Worm (Caenorhabditis elegans) whole organism, L1 larva: Measurements from ENCODE around the gene ced-8.

ENCODE experiments used
- C34B4.2 ChIP-seq: sonication (generic microtip); optimal IDR thresholded peaks from 2 replicates; lab custom pipeline; 2017; ENCODE audit warnings: mild to moderate bottlenecking, missing genetic modification characterization, missing compliant biosample characterization
- F16B12.6 ChIP-seq: fragments of 150-350 bp; optimal IDR thresholded peaks from 2 replicates; lab custom pipeline; 2014; ENCODE audit warnings: missing biosample characterization, missing genetic modification characterization
- Y116A8C.19 ChIP-seq: sonication (generic microtip); optimal IDR thresholded peaks from 2 replicates; lab custom pipeline; 2016; ENCODE audit warnings: missing compliant biosample characterization, missing genetic modification characterization, borderline replicate concordance
- ceh-8 ChIP-seq: fragments of 200-800 bp; sonication (Bioruptor generic); optimal IDR thresholded peaks from 2 replicates; lab custom pipeline; 2018; ENCODE audit warnings: mild to moderate bottlenecking, missing genetic modification characterization, moderate library complexity, missing compliant biosample characterization
- ceh-82 ChIP-seq, 3 experiments: fragments of 150-350 bp in 1 of 3; sonication (generic microtip) in 2 of 3; optimal IDR thresholded peaks; 2 replicates each; lab custom pipeline; 2014 to 2017; ENCODE audit warnings: missing biosample characterization in 3 of 3, missing genetic modification characterization in 3 of 3
- ces-1 ChIP-seq: fragments of 150-350 bp; optimal IDR thresholded peaks from 2 replicates; lab custom pipeline; 2014; ENCODE audit warnings: missing biosample characterization, missing genetic modification reagents, missing genetic modification characterization
- dpl-1 ChIP-seq, 3 experiments: fragments of 150-350 bp in 2 of 3; sonication (generic microtip) in 1 of 3; optimal IDR thresholded peaks; 2 replicates each; lab custom pipeline; 2014 to 2017; ENCODE audit warnings: missing biosample characterization in 3 of 3, missing genetic modification characterization in 3 of 3, missing genetic modification reagents in 3 of 3
- dsc-1 ChIP-seq: sonication (generic microtip); optimal IDR thresholded peaks from 2 replicates; lab custom pipeline; 2016; ENCODE audit warnings: mild to moderate bottlenecking, missing genetic modification characterization, missing compliant biosample characterization
- efl-1 ChIP-seq, 4 experiments: fragments of 150-350 bp; optimal IDR thresholded peaks in 3 of 4; peaks in 1 of 4; 1 replicate in 1 of 4; 2 replicates in 3 of 4; lab custom pipeline; 2014; ENCODE audit warnings: missing biosample characterization in 2 of 4, missing genetic modification characterization in 2 of 4, missing genetic modification reagents in 2 of 4
- efl-3 ChIP-seq: fragments of 200-800 bp; sonication (Bioruptor generic); optimal IDR thresholded peaks from 2 replicates; lab custom pipeline; 2018; ENCODE audit warnings: mild to moderate bottlenecking, missing genetic modification characterization, missing compliant biosample characterization
- egl-13 ChIP-seq: sonication (generic microtip); optimal IDR thresholded peaks from 2 replicates; lab custom pipeline; 2016; ENCODE audit warnings: missing genotype, missing genetic modification reagents, missing genetic modification characterization, missing compliant biosample characterization
- egl-27 ChIP-seq, 2 experiments: fragments of 150-350 bp in 1 of 2; sonication (generic microtip); optimal IDR thresholded peaks; 3 replicates each; lab custom pipeline; 2017 to 2018; ENCODE audit warnings: missing biosample characterization in 2 of 2, missing genetic modification characterization in 2 of 2, missing genetic modification reagents in 2 of 2
- elt-2 ChIP-seq: sonication (generic microtip); optimal IDR thresholded peaks from 2 replicates; lab custom pipeline; 2016; ENCODE audit warnings: missing genetic modification characterization, mild to moderate bottlenecking, inconsistent platforms, missing compliant biosample characterization, missing genetic modification reagents
- elt-3 ChIP-seq, 6 experiments: fragments of 150-350 bp in 1 of 6; sonication (generic microtip); optimal IDR thresholded peaks; 2 replicates each; lab custom pipeline; 2017 to 2018; ENCODE audit warnings: missing biosample characterization in 6 of 6, missing genetic modification characterization in 6 of 6, inconsistent platforms in 1 of 6
- fkh-8 ChIP-seq: sonication (generic microtip); optimal IDR thresholded peaks from 2 replicates; lab custom pipeline; 2016; ENCODE audit warnings: mild to moderate bottlenecking, missing genetic modification characterization, missing compliant biosample characterization
- grh-1 ChIP-seq: fragments of 200-800 bp; sonication (Bioruptor generic); IDR thresholded peaks from 2 replicates; pipeline ENCODE4 v1.3.6; 2022; ENCODE audit warnings: missing genetic modification reagents, missing genetic modification characterization, missing compliant biosample characterization
- hlh-17 ChIP-seq: fragments of 200-800 bp; sonication (Bioruptor generic); optimal IDR thresholded peaks from 2 replicates; lab custom pipeline; 2018; ENCODE audit warnings: missing genetic modification characterization, mild to moderate bottlenecking, missing compliant biosample characterization, moderate library complexity, borderline replicate concordance
- irx-1 ChIP-seq: sonication (generic microtip); optimal IDR thresholded peaks from 2 replicates; lab custom pipeline; 2016; ENCODE audit warnings: missing genetic modification characterization, missing compliant biosample characterization
- isw-1 ChIP-seq: fragments of 200-800 bp; sonication (Bioruptor generic); IDR thresholded peaks from 2 replicates; pipeline ENCODE4 v1.3.6; 2022; ENCODE audit warnings: missing genetic modification characterization, missing compliant biosample characterization
- jun-1 ChIP-seq: fragments of 150-350 bp; optimal IDR thresholded peaks from 2 replicates; lab custom pipeline; 2014; ENCODE audit warnings: missing biosample characterization, missing genetic modification reagents, missing genetic modification characterization
- lin-13 ChIP-seq: fragments of 150-350 bp; optimal IDR thresholded peaks from 2 replicates; lab custom pipeline; 2014; ENCODE audit warnings: missing biosample characterization, missing genetic modification reagents, missing genetic modification characterization
- lin-14 ChIP-seq: fragments of 200-800 bp; sonication (Bioruptor generic); optimal IDR thresholded peaks from 2 replicates; lab custom pipeline; 2018; ENCODE audit warnings: mild to moderate bottlenecking, missing genetic modification characterization, moderate library complexity, missing compliant biosample characterization
- lin-35 ChIP-seq, 2 experiments: fragments of 150-350 bp; optimal IDR thresholded peaks; 2 replicates each; lab custom pipeline; 2014; ENCODE audit warnings: missing biosample characterization in 2 of 2, missing genetic modification characterization in 2 of 2, missing genetic modification reagents in 2 of 2
- mab-9 ChIP-seq: fragments of 200-800 bp; sonication (Bioruptor generic); IDR thresholded peaks from 2 replicates; pipeline ENCODE4 v1.3.6; 2022; ENCODE audit warnings: missing genetic modification reagents, missing genetic modification characterization, missing compliant biosample characterization
- mef-2 ChIP-seq: fragments of 150-350 bp; optimal IDR thresholded peaks from 2 replicates; lab custom pipeline; 2014; ENCODE audit warnings: missing biosample characterization, missing genetic modification characterization
- nhr-11 ChIP-seq: fragments of 150-350 bp; optimal IDR thresholded peaks from 2 replicates; lab custom pipeline; 2014; ENCODE audit warnings: missing biosample characterization, missing genetic modification characterization
- nhr-19 ChIP-seq: fragments of 200-800 bp; sonication (Bioruptor generic); conservative IDR thresholded peaks from 2 replicates; pipeline ENCODE4 v1.3.6; 2022; ENCODE audit warnings: missing genetic modification characterization, missing compliant biosample characterization
- nhr-20 ChIP-seq: sonication (generic microtip); optimal IDR thresholded peaks from 2 replicates; lab custom pipeline; 2016; ENCODE audit warnings: mild to moderate bottlenecking, missing genetic modification characterization, missing compliant biosample characterization
- nhr-237 ChIP-seq: fragments of 150-350 bp; optimal IDR thresholded peaks from 2 replicates; lab custom pipeline; 2014; ENCODE audit warnings: missing biosample characterization, missing genetic modification characterization
- nhr-47 ChIP-seq: sonication (generic microtip); optimal IDR thresholded peaks from 2 replicates; lab custom pipeline; 2016; ENCODE audit warnings: mild to moderate bottlenecking, missing genetic modification characterization, moderate library complexity, missing compliant biosample characterization
- nhr-76 ChIP-seq: sonication (generic microtip); optimal IDR thresholded peaks from 2 replicates; lab custom pipeline; 2017; ENCODE audit warnings: missing biosample characterization, missing genetic modification characterization
- nhr-77 ChIP-seq: fragments of 150-350 bp; optimal IDR thresholded peaks from 2 replicates; lab custom pipeline; 2014; ENCODE audit warnings: missing biosample characterization, missing genetic modification characterization
- pag-3 ChIP-seq: sonication (generic microtip); optimal IDR thresholded peaks from 2 replicates; lab custom pipeline; 2017; ENCODE audit warnings: missing genetic modification characterization, mild to moderate bottlenecking, missing compliant biosample characterization, antibody characterized with exemption, borderline replicate concordance; ENCODE audit not compliant: insufficient read depth
- pqm-1 ChIP-seq: sonication (generic microtip); optimal IDR thresholded peaks from 3 replicates; lab custom pipeline; 2017; ENCODE audit warnings: missing biosample characterization, missing genetic modification characterization
- snpc-4 ChIP-seq: fragments of 150-350 bp; optimal IDR thresholded peaks from 2 replicates; lab custom pipeline; 2014; ENCODE audit warnings: missing biosample characterization, missing genetic modification characterization
- sptf-1 ChIP-seq: fragments of 150-350 bp; optimal IDR thresholded peaks from 2 replicates; lab custom pipeline; 2014; ENCODE audit warnings: missing biosample characterization, missing genetic modification characterization
- sup-37 ChIP-seq: fragments of 200-800 bp; sonication (Bioruptor generic); optimal IDR thresholded peaks from 2 replicates; lab custom pipeline; 2018; ENCODE audit warnings: mild to moderate bottlenecking, missing genetic modification characterization, missing compliant biosample characterization
- swsn-7 ChIP-seq: sonication (generic microtip); optimal IDR thresholded peaks from 2 replicates; lab custom pipeline; 2016; ENCODE audit warnings: missing genetic modification characterization, missing compliant biosample characterization
- tlp-1 ChIP-seq: fragments of 150-350 bp; optimal IDR thresholded peaks from 2 replicates; lab custom pipeline; 2014; ENCODE audit warnings: missing biosample characterization, missing genetic modification characterization
- unc-30 ChIP-seq: sonication (generic microtip); optimal IDR thresholded peaks from 2 replicates; lab custom pipeline; 2017; ENCODE audit warnings: missing biosample characterization, missing genetic modification characterization
- unc-86 ChIP-seq: sonication (generic microtip); optimal IDR thresholded peaks from 2 replicates; lab custom pipeline; 2016; ENCODE audit warnings: missing genetic modification characterization, missing compliant biosample characterization
- vab-15 ChIP-seq: sonication (generic microtip); optimal IDR thresholded peaks from 2 replicates; lab custom pipeline; 2017; ENCODE audit warnings: missing genotype, mild to moderate bottlenecking, missing genetic modification characterization, missing compliant biosample characterization
- xbp-1 ChIP-seq: sonication (generic microtip); optimal IDR thresholded peaks from 2 replicates; lab custom pipeline; 2016; ENCODE audit warnings: missing genetic modification characterization, missing compliant biosample characterization
- ztf-4 ChIP-seq: fragments of 150-350 bp; optimal IDR thresholded peaks from 2 replicates; lab custom pipeline; 2014; ENCODE audit warnings: missing biosample characterization, missing genetic modification characterization

ced-8 gene

ce11 chrX:8422020-8422419, 5.3 kb upstream of the ced-8 start, which contains the start of gene tag-123 (continued):
- TF ChIP-seq ces-1 (GFP tag; lab: Kevin White, UChicago) (no peak), egl-27 (tag; optimal IDR thresholded peaks at IDR 0.05; lab: Kevin White, UChicago) (no peak), nhr-11 (tag; lab: Kevin White, UChicago) (no peak), ceh-82 (tag; optimal IDR thresholded peaks at IDR 0.05; lab: Kevin White, UChicago) (peak in 2 of 3 experiments; percentile 26 to 70), nhr-237 (tag; lab: Kevin White, UChicago) (no peak), tlp-1 (tag; lab: Kevin White, UChicago) (no peak), hlh-17 (no peak), grh-1 (GFP tag; lab: Robert Waterston, UW) (no peak), unc-30 (tag; lab: Kevin White, UChicago) (no peak), F16B12.6 (no peak), irx-1 (tag; lab: Kevin White, UChicago) (no peak), elt-3 (tag; optimal IDR thresholded peaks at IDR 0.05; lab: Kevin White, UChicago) (peak in 1 of 6 experiments; percentile 16), lin-13 (peak; percentile 37), nhr-76 (tag; lab: Kevin White, UChicago) (no peak), nhr-19 (peak; percentile 47), fkh-8 (peak; percentile 28), ztf-4 (tag; lab: Kevin White, UChicago) (no peak), egl-13 (tag; lab: Kevin White, UChicago) (no peak), nhr-47 (tag; lab: Kevin White, UChicago) (peak; percentile 58), efl-1 (optimal IDR thresholded peaks at IDR 0.05; lab: Kevin White, UChicago) (peak; percentile 47 to 61), efl-1 (GFP tag; optimal IDR thresholded peaks at IDR 0.05 in 1 of 2; lab: Kevin White, UChicago) (peak; percentile 30 to 91), lin-35 (GFP tag; optimal IDR thresholded peaks at IDR 0.05; lab: Kevin White, UChicago) (peak; percentile 48 to 72), lin-14 (GFP tag; lab: Kevin White, UChicago) (peak; percentile 75), vab-15 (no peak), sup-37 (GFP tag; lab: Kevin White, UChicago) (no peak), nhr-77 (tag; lab: Kevin White, UChicago) (no peak), mab-9 (GFP tag; lab: Robert Waterston, UW) (no peak), xbp-1 (tag; lab: Kevin White, UChicago) (peak; percentile 69), Y116A8C.19 (tag; lab: Kevin White, UChicago) (no peak), pqm-1 (tag; lab: Kevin White, UChicago) (no peak), jun-1 (tag; lab: Kevin White, UChicago) (no peak), nhr-20 (tag; lab: Kevin White, UChicago) (peak; percentile 63), ceh-8 (no peak), sptf-1 (tag; lab: Kevin White, UChicago) (no peak), unc-86 (tag; lab: Kevin White, UChicago) (peak; percentile 33), pag-3 (tag; lab: Kevin White, UChicago) (no peak), efl-3 (GFP tag; lab: Kevin White, UChicago) (no peak), elt-2 (tag; lab: Kevin White, UChicago) (no peak), mef-2 (tag; lab: Kevin White, UChicago) (no peak), C34B4.2 (tag; lab: Kevin White, UChicago) (no peak), dpl-1 (GFP tag; optimal IDR thresholded peaks at IDR 0.05; lab: Kevin White, UChicago) (peak; percentile 36 to 45 (median 39)), swsn-7 (tag; lab: Kevin White, UChicago) (peak; percentile 54), snpc-4 (tag; lab: Kevin White, UChicago) (no peak), isw-1 (GFP tag; lab: Robert Waterston, UW) (peak; percentile 29), dsc-1 (tag; lab: Kevin White, UChicago) (peak; percentile 17)
